Worm (Caenorhabditis elegans) whole organism, L4/young adult: ENCODE measurements around the gene srg-13.

Experiments used
- W03F9.2 ChIP-seq: fragments of 150-350 bp; optimal IDR thresholded peaks from 2 replicates; lab custom pipeline; 2014; ENCODE audit warnings: missing biosample characterization, missing genetic modification characterization
- dao-5 ChIP-seq: sonication (generic microtip); optimal IDR thresholded peaks from 2 replicates; lab custom pipeline; 2016; ENCODE audit warnings: missing genotype, missing genetic modification characterization, moderate library complexity, missing compliant biosample characterization
- him-1 ChIP-seq: sonication (generic microtip); optimal IDR thresholded peaks from 2 replicates; lab custom pipeline; 2016; ENCODE audit warnings: missing genotype, missing genetic modification reagents, missing genetic modification characterization, missing compliant biosample characterization

- TF ChIP-seq him-1 (tag; lab: Kevin White, UChicago) (no peak), W03F9.2 (tag; lab: Kevin White, UChicago) (no peak), dao-5 (tag; lab: Kevin White, UChicago) (no peak)
Measured at ce11 chrIII:4655402-4655801, 16.6 kb upstream of the srg-13 start, which contains the start of gene T23F11.2.
